Fruit fly (Drosophila melanogaster) whole organism, pupa: ENCODE data around the gene fws.

Source experiments
- CG10348 ChIP-seq: fragments of 200-800 bp; sonication (Bioruptor generic); IDR thresholded peaks from 2 replicates; pipeline ENCODE4 v1.3.6; 2022; ENCODE audit warnings: missing biosample characterization, missing genetic modification characterization
- CG13204 ChIP-seq: fragments of 200-800 bp; sonication (Bioruptor generic); optimal IDR thresholded peaks from 2 replicates; lab custom pipeline; 2018; ENCODE audit warnings: missing biosample characterization, mild to moderate bottlenecking, missing genetic modification characterization, moderate library complexity
- CG17806 ChIP-seq: fragments of 200-800 bp; sonication (Bioruptor generic); optimal IDR thresholded peaks from 2 replicates; lab custom pipeline; 2018; ENCODE audit warnings: missing biosample characterization, mild to moderate bottlenecking, missing genetic modification characterization, moderate library complexity
- CG32121 ChIP-seq: fragments of 200-800 bp; sonication (Bioruptor generic); IDR thresholded peaks from 2 replicates; pipeline ENCODE4 v1.3.6; 2022; ENCODE audit warnings: missing biosample characterization, missing genetic modification characterization
- CG34367 ChIP-seq: fragments of 200-800 bp; sonication (Bioruptor generic); optimal IDR thresholded peaks from 2 replicates; lab custom pipeline; 2018; ENCODE audit warnings: missing biosample characterization, mild to moderate bottlenecking, missing genetic modification characterization
- CG4496 ChIP-seq: fragments of 200-800 bp; sonication (Bioruptor generic); IDR thresholded peaks from 3 replicates; pipeline ENCODE4 v1.3.6; 2022; ENCODE audit warnings: missing biosample characterization, missing genetic modification characterization
- CG8159 ChIP-seq: fragments of 200-800 bp; sonication (Bioruptor generic); optimal IDR thresholded peaks from 3 replicates; lab custom pipeline; 2018; ENCODE audit warnings: missing biosample characterization, mild to moderate bottlenecking, missing genetic modification characterization, moderate library complexity
- D1 ChIP-seq: fragments of 200-800 bp; sonication (Bioruptor generic); optimal IDR thresholded peaks from 2 replicates; lab custom pipeline; 2018; ENCODE audit warnings: missing biosample characterization, mild to moderate bottlenecking, missing genetic modification characterization, moderate library complexity
- Ets98B ChIP-seq: fragments of 200-800 bp; sonication (Bioruptor generic); IDR thresholded peaks from 2 replicates; pipeline ENCODE4 v1.3.6; 2022; ENCODE audit warnings: missing biosample characterization, missing genetic modification characterization
- Pif1B ChIP-seq: fragments of 200-800 bp; sonication (Bioruptor generic); optimal IDR thresholded peaks from 3 replicates; lab custom pipeline; 2016; ENCODE audit warnings: missing biosample characterization, missing genetic modification characterization
- Snoo ChIP-seq: fragments of 200-800 bp; sonication (Bioruptor generic); optimal IDR thresholded peaks from 3 replicates; lab custom pipeline; 2017; ENCODE audit warnings: missing biosample characterization, mild to moderate bottlenecking, missing genetic modification characterization, inconsistent platforms
- fd96Ca ChIP-seq: fragments of 200-800 bp; sonication (Bioruptor generic); IDR thresholded peaks from 3 replicates; pipeline ENCODE4 v1.3.6; 2022; ENCODE audit warnings: missing biosample characterization, missing genetic modification characterization
- rn ChIP-seq: fragments of 200-800 bp; sonication (Bioruptor generic); IDR thresholded peaks from 2 replicates; pipeline ENCODE4 v1.3.6; 2022; ENCODE audit warnings: missing biosample characterization, missing genetic modification characterization

dm6 chr2L:17500946-17501451 is 20.2 kb upstream of the fws start, which contains the start of the genes mEFTs and Dhc36C:
- TF ChIP-seq CG17806: no peak
- TF ChIP-seq rn (GFP tag; lab: Robert Waterston, UW): no peak
- TF ChIP-seq CG10348 (GFP tag; lab: Robert Waterston, UW): no peak
- TF ChIP-seq Pif1B: no peak
- no peak for TF ChIP-seq Snoo (tag; lab: Kevin White, UChicago)
- no peak for TF ChIP-seq Ets98B (GFP tag; lab: Robert Waterston, UW)
- TF ChIP-seq CG8159 (tag; lab: Kevin White, UChicago): no peak
- TF ChIP-seq CG34367 (tag; lab: Kevin White, UChicago): no peak
- TF ChIP-seq CG13204 (GFP tag; lab: Kevin White, UChicago): no peak
- TF ChIP-seq D1 (tag; lab: Kevin White, UChicago): no peak
- no peak for TF ChIP-seq fd96Ca (GFP tag; lab: Robert Waterston, UW)
- TF ChIP-seq CG32121 (GFP tag; lab: Robert Waterston, UW): no peak
- TF ChIP-seq CG4496 (GFP tag; lab: Robert Waterston, UW): no peak
